Fruit fly (Drosophila melanogaster) whole organism: ENCODE results near the gene TBC1D23.

Experiments
- CG8478 ChIP-seq: fragments of >200 bp; optimal IDR thresholded peaks from 2 replicates; lab custom pipeline; 2018; ENCODE audit warnings: inconsistent platforms
- Dll ChIP-seq: fragments of >200 bp; optimal IDR thresholded peaks from 2 replicates; lab custom pipeline; 2017
- EcR ChIP-seq, 2 experiments: fragments of >200 bp; optimal IDR thresholded peaks; 2 replicates each; lab custom pipeline; 2017; ENCODE audit warnings: missing biosample characterization in 2 of 2, missing genetic modification characterization in 2 of 2, missing genetic modification reagents in 2 of 2
- pan ChIP-seq: fragments of >200 bp; optimal IDR thresholded peaks from 2 replicates; lab custom pipeline; 2017
- psq ChIP-seq: fragments of >200 bp; optimal IDR thresholded peaks from 2 replicates; lab custom pipeline; 2017
- usp ChIP-seq: fragments of >200 bp; optimal IDR thresholded peaks from 2 replicates; lab custom pipeline; 2017; ENCODE audit warnings: missing biosample characterization, missing genetic modification characterization, mixed read lengths

Gene TBC1D23

DNA sequence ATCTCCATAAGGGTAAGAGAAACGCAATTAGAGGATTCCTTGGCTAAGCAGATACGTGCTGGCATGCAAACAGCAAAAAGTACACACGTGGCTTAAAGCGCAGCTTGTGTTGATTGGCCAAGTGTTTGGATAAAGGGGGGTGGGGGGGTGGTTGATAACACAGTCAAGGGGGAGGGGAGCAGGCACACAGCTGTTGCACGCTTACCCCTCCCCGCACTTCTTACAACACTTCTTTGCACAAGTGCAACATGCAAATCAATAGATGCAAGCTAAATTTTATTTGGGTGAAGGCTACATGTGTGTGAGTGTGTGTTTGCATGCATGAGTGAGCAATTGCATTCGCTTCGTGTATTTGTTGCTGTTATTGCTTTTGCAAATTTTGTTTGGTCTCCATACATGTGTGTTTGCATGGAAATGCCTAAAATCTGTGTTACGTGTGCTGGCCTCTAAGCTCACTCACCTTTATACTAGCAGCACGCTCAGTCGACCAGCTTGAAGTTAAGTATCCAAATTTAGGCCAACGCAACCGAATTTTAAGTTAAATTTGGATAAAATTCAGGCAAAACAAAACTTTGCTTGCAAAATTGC is 678 bp upstream of the TBC1D23 start:
- TF ChIP-seq pan (lab: Kevin White, UChicago) = no peak
- TF ChIP-seq EcR (GFP tag; optimal IDR thresholded peaks at IDR 0.05; lab: Kevin White, UChicago) = no peak
- no peak for TF ChIP-seq CG8478
- no peak for TF ChIP-seq usp
- no peak for TF ChIP-seq Dll (lab: Kevin White, UChicago)
- no peak for TF ChIP-seq psq (lab: Kevin White, UChicago)

DNA sequence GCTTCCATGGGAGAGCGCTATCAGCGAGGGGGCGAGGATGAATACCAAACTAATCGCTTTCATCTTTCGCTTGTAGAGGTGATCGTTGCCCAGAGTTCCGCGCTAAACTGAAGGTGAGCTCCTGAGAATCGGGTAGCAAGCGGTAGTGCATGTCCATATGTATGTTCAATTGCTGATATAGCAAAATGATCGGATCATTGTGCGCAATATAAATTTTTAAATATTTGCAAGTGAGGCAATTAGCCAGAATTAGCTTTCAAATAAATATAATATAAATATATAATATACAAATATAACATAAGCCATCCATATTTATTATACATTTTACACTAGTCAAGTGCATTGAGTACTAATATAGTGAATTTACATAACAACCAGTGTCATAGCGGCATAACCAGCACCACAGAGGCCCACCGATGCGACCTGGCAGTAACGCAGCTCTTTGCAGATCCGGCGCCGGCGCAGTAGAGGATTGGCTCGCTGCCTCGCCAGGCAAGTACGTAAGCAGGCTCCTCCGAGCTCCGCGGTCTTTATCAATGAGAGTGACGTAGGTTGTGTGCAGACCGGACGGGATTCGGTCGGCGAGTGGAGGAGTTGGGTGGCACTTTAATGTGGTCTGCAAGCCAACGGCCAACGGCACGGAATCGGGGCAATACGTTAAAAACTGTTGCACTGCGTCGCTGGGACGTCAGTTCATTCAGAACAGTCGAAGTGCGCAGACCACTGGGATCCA is 5.1 kb downstream of the TBC1D23 start, which contains the start of the genes Iris and CG4577:
TSS of gene Iris (minus strand) at position 88 of the 733 bp plus-strand sequence.
TSS of gene CG4577 (plus strand) at position 683 of the 733 bp plus-strand sequence.
- no peak for TF ChIP-seq Dll (lab: Kevin White, UChicago)
- TF ChIP-seq usp = no peak
- no peak for TF ChIP-seq pan (lab: Kevin White, UChicago)
- TF ChIP-seq EcR (GFP tag; optimal IDR thresholded peaks at IDR 0.05; lab: Kevin White, UChicago) = no peak
- TF ChIP-seq psq (lab: Kevin White, UChicago) = no peak
- TF ChIP-seq CG8478 = no peak

DNA sequence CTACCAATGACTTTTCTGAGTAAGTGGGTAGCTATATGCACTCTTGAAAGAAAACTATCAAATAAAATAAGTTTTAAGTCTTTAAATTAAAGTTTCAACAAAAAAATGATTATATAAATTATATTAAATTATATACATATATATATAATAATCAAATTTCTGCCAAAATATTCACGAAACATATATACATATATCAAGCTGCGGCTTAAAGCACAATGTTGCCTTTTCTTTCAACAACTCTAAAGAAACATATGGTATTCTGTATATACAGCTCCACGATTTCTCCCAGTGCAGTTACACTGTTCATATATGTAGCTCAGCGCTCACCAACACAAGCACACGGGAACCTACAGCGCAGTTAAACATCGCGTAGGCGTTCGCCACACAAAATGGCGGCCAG is 6.4 kb downstream of the TBC1D23 start:
- TF ChIP-seq usp (no peak), Dll (lab: Kevin White, UChicago) (no peak), pan (lab: Kevin White, UChicago) (no peak), psq (lab: Kevin White, UChicago) (no peak), EcR (GFP tag; optimal IDR thresholded peaks at IDR 0.05; lab: Kevin White, UChicago) (no peak), CG8478 (no peak)

DNA sequence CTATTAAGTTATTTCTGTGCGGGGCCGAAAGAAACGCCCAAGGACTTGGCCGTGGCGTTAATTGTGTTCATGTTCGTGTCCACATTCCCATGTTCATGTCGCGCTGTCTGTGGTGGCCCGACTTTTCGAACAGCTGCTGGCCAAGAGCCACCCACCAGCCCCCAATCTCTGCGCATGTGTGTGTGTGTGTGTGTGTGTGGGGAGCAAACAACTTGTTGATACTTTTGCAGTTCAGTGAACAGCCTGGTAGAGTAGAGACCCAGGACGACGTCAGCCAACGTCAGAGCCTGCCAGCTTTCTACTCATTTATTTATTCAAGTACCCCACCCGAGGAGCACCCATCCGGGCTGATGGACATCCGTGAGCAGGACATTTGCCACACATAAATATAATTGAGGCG is 7.9 kb downstream of the TBC1D23 start:
- no peak for TF ChIP-seq psq (lab: Kevin White, UChicago)
- TF ChIP-seq pan (lab: Kevin White, UChicago) = no peak
- TF ChIP-seq CG8478 = no peak
- no peak for TF ChIP-seq Dll (lab: Kevin White, UChicago)

DNA sequence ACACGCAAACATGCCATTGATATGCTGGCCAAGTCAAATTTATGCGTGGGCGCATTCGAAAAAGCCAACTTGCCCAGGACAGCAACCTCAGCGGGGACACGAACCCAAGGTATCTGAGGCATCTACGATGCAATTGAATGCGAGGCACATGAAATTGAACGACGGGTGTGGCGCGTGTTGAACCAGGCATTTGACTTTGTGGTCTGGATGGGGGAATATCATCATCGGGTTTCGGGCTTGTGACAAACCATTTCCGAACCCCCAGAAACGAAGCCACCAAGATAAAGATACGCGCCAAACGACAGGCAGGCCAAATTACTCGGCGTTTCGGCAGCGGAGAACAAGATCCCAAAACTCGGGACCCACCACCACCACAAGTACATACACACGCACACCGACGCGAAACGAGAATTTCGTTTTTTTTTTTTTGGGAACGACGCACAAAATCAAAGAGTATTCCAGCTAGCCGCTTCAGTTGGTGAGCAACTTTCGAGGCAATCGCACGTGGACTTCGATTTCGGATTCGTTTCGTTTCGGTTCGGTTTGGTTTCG is 13.7 kb downstream of the TBC1D23 start, which contains the start of gene MFS3:
TSS of gene MFS3 (plus strand) at position 472 of the 552 bp plus-strand sequence.
- peak; percentile 18 for TF ChIP-seq Dll (lab: Kevin White, UChicago)
- no peak for TF ChIP-seq psq (lab: Kevin White, UChicago)
- TF ChIP-seq pan (lab: Kevin White, UChicago) = no peak
- TF ChIP-seq usp = no peak
- TF ChIP-seq EcR (GFP tag; optimal IDR thresholded peaks at IDR 0.05; lab: Kevin White, UChicago) = no peak
- TF ChIP-seq CG8478 = no peak

DNA sequence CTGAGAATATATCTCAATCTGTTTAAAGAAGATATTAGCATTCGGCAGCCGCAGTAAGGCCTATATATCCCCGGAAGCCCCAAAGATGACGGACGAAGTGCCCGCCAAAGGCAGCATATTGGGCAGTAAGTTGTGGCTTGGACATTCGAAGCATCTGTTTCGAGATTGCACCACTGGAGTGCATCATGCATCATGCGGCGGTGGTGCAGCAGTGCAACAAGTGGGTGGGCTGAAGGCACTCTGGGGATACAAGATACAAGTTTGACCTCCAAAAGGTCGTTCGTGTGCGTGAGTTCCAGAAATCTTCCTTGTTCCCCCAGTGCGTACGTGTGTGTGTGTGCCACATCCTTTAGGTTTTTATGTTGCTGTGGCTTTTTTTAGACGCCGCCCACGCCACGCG is 14.2 kb downstream of the TBC1D23 start:
- TF ChIP-seq CG8478 (no peak), usp (no peak), psq (lab: Kevin White, UChicago) (no peak), pan (lab: Kevin White, UChicago) (no peak), EcR (GFP tag; optimal IDR thresholded peaks at IDR 0.05; lab: Kevin White, UChicago) (no peak), Dll (lab: Kevin White, UChicago) (no peak)

DNA sequence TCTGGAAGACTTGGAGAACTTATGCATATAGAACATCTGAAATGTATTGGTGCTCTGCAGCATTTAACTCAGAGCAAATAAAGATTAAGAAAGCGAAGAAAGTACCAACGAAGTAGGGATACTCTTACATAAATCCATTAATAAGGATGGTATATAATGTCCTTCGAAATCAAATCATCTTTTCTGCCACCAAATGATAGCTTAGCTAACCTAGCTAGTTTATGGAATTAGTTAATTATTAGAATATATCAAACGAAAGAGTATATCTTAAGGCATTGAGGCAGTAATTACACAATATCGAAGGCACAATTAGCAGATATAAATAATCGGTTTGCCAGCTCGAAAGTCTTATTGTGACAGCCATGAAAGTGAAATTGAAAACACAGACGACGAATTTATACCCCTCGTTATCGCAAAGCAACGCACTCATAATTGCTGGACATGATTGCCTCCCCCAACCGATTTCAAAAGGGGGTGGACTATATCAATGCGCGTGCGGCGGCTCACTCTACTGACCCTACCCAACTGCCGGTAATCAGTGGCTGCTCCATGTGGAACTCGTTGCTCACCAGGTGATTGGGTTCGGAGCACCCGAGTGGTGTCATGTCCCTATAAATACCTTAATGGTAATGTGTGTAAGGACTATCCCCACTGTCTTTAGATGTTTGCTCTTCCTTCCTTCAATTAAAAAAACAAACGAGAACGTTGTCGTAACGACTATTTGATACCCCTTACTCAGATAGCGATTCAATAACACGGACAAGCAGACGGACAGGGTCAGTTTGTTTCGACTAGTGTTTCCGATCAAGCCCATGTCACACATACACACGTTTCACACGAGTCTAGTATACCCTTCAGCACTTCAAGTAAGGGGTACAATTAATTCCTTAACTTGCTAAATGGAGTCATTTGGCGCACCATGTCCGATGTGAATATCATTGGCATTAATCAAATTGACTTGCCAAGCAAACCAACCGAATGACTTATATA is 15.6 kb downstream of the TBC1D23 start:
- TF ChIP-seq pan (lab: Kevin White, UChicago) (peak; percentile 75), EcR (GFP tag; optimal IDR thresholded peaks at IDR 0.05; lab: Kevin White, UChicago) (no peak), usp (no peak), psq (lab: Kevin White, UChicago) (no peak), Dll (lab: Kevin White, UChicago) (no peak)

DNA sequence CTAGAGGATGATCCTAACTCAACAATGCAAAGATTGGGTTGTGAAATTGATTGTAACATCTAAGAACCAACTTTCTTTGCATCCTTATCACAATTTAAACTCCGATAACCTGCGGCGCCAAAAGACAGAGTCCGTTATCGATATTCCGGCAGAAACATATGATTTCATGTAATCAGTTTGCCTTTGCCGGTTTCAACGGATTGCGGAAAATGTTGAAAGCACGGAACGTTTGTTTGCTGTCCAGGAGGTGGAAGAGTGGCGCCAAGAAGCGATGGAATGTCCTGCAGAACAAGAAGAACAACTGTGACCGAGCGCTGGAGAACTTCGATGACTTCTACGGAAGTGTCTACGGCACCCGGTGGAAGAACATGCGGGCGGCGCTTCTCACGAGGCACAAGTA is 18.5 kb downstream of the TBC1D23 start:
- TF ChIP-seq Dll (lab: Kevin White, UChicago) (no peak), CG8478 (no peak), EcR (GFP tag; optimal IDR thresholded peaks at IDR 0.05; lab: Kevin White, UChicago) (no peak)

DNA sequence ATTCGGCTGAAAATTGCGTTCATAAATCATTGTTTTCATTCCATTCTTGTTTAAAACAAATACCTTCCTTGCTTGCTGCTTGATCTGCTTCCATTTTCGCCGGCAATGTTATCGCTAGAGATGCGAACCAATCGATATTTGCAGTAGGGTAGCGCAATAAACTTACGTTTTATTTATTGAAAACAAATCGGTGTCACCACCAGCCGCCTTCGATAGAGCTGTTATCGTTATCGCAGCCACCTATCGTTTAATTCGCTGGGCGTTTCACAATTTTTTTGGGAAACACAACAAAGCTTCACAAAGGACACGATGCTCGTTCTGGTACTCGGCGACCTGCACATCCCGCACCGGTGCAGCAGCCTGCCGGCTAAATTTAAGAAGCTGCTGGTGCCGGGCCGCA is 21.4 kb downstream of the TBC1D23 start, which contains the start of the genes Tfb4 and Vps29:
TSS of gene Tfb4 (minus strand) at position 124 of the 400 bp plus-strand sequence.
TSS of gene Vps29 (plus strand) at position 213 of the 400 bp plus-strand sequence.
- TF ChIP-seq Dll (lab: Kevin White, UChicago) (no peak), EcR (GFP tag; optimal IDR thresholded peaks at IDR 0.05; lab: Kevin White, UChicago) (no peak), CG8478 (no peak)

DNA sequence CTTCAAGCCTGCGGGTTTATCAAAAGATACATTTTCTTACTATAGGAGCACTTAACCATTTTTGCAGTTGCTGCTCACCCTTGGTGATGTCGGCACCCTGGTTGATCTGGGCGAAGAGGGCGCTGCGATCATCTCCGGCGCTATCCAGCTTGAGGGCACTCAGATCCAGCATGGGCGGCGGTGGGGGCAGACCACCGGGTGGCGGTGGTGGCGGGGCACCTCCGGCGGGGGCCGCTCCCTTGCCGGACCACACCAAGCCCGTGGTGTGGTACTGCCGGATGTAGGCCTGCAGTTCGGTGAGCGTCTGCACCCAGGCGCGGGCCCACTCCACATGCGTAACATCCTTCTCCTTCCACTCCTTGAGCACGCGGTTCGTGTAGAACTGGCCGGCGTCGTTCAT is 23.6 kb downstream of the TBC1D23 start:
- TF ChIP-seq pan (lab: Kevin White, UChicago) = no peak
- TF ChIP-seq usp = no peak
- TF ChIP-seq EcR (GFP tag; optimal IDR thresholded peaks at IDR 0.05; lab: Kevin White, UChicago) = no peak
- TF ChIP-seq Dll (lab: Kevin White, UChicago) = no peak
- no peak for TF ChIP-seq psq (lab: Kevin White, UChicago)

DNA sequence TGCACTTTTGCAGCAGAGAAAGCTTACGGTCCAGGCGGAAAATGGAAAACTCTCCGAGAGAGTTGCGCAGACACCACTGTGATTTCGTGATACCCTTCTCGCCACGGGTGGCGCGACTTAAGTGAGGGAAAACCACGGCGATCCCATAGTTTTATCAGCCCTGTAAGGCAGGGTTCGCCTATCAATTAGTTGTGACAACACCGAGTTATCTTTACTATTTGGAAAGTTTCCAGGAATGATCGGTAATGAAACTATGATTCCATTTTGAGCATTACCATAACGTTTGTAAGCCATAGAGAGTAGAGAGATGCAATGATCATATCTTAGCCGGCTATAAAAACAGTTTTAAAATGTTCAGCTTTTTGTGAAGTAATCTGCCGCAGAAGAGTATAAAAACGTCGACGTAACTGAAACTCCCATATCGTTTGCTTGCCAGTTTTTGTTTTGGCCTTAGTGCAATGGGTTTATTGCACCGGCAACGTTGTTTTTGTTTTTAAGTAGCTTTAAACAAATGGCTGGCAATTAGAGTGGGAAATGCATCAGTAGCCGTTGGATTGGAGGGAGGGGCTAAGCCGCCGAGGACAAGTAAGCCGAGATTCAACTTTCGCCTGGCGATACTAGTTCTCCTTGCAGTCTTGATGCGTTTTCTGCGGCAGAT is 27.6 kb downstream of the TBC1D23 start:
- TF ChIP-seq CG8478 = no peak
- TF ChIP-seq Dll (lab: Kevin White, UChicago) = no peak
- TF ChIP-seq psq (lab: Kevin White, UChicago) = no peak
- TF ChIP-seq EcR (GFP tag; optimal IDR thresholded peaks at IDR 0.05; lab: Kevin White, UChicago) = no peak
- TF ChIP-seq usp = no peak
- TF ChIP-seq pan (lab: Kevin White, UChicago) = no peak
